Worm (Caenorhabditis elegans) whole organism, midembryonic: ENCODE measurements around the gene T02B11.8.
"Not testable (repeated sequence)": the region's sequence is repeated elsewhere in the genome, so short reads cannot be mapped to it uniquely, and the experiment has no call there.

Experiments used
- T22C8.4 ChIP-seq: fragments of 200-800 bp; sonication (Bioruptor generic); IDR thresholded peaks from 2 replicates; pipeline ENCODE4 v1.3.6; 2022; ENCODE audit warnings: missing genetic modification characterization, missing compliant biosample characterization
- cog-1 ChIP-seq: sonication (generic microtip); optimal IDR thresholded peaks from 2 replicates; lab custom pipeline; 2016; ENCODE audit warnings: missing genetic modification characterization, missing compliant biosample characterization
- flt-1 ChIP-seq: fragments of 200-800 bp; sonication (Bioruptor generic); IDR thresholded peaks from 2 replicates; pipeline ENCODE4 v1.3.6; 2022; ENCODE audit warnings: missing genetic modification characterization, missing compliant biosample characterization
- klf-2 ChIP-seq: fragments of 200-800 bp; sonication (Bioruptor generic); conservative IDR thresholded peaks from 2 replicates; pipeline ENCODE4 v1.3.6; 2022; ENCODE audit warnings: missing genetic modification reagents, missing genetic modification characterization, missing compliant biosample characterization
- med-1 ChIP-seq: sonication (generic microtip); optimal IDR thresholded peaks from 2 replicates; lab custom pipeline; 2017; ENCODE audit warnings: missing genetic modification characterization, mild to moderate bottlenecking, missing compliant biosample characterization, antibody characterized with exemption, missing genetic modification reagents; ENCODE audit not compliant: insufficient read depth
- ref-1 ChIP-seq: fragments of 200-800 bp; sonication (Bioruptor generic); conservative IDR thresholded peaks from 2 replicates; pipeline ENCODE4 v1.3.6; 2022; ENCODE audit warnings: missing genetic modification reagents, missing genetic modification characterization, missing compliant biosample characterization
- tab-1 ChIP-seq: fragments of 200-800 bp; sonication (Bioruptor generic); IDR thresholded peaks from 2 replicates; pipeline ENCODE4 v1.3.6; 2022; ENCODE audit warnings: missing genetic modification characterization, missing compliant biosample characterization
- ztf-23 ChIP-seq: fragments of 200-800 bp; sonication (Bioruptor generic); IDR thresholded peaks from 2 replicates; pipeline ENCODE4 v1.3.6; 2022; ENCODE audit warnings: missing genetic modification reagents, missing genetic modification characterization, missing compliant biosample characterization
- ztf-29 ChIP-seq: fragments of 200-800 bp; sonication (Bioruptor generic); IDR thresholded peaks from 2 replicates; pipeline ENCODE4 v1.3.6; 2022; ENCODE audit warnings: missing genetic modification reagents, missing genetic modification characterization, missing compliant biosample characterization

The T02B11.8 gene

DNA sequence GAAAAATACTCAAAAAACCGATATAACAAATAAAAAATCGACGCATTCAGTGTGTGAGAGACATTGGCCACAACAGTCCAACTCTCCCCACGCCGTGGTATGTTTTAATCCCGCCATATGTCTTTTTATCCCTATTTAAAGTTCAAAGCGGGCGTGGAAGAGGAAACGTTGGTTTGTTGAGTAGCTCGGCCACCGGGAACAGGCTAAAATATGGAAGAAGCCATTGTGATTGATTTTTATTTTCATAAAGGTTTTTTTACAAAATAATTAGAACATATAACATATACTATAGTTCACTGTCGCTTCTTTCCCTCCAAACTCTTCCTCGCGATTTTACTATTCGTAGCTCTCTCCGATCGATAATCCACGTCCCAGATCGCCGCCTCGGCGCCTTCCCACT is 20.6 kb upstream of the T02B11.8 start, which contains the start of gene nas-32:
Gene nas-32, minus strand, starts transcription at position 101 of the 400 bp plus-strand sequence.
- TF ChIP-seq klf-2 (GFP tag; lab: Robert Waterston, UW) (no peak), flt-1 (no peak), med-1 (GFP tag; lab: Kevin White, UChicago) (no peak), T22C8.4 (GFP tag; lab: Robert Waterston, UW) (no peak), cog-1 (tag; lab: Kevin White, UChicago) (no peak), ztf-23 (no peak), ztf-29 (no peak), ref-1 (no peak), tab-1 (GFP tag; lab: Robert Waterston, UW) (no peak)

DNA sequence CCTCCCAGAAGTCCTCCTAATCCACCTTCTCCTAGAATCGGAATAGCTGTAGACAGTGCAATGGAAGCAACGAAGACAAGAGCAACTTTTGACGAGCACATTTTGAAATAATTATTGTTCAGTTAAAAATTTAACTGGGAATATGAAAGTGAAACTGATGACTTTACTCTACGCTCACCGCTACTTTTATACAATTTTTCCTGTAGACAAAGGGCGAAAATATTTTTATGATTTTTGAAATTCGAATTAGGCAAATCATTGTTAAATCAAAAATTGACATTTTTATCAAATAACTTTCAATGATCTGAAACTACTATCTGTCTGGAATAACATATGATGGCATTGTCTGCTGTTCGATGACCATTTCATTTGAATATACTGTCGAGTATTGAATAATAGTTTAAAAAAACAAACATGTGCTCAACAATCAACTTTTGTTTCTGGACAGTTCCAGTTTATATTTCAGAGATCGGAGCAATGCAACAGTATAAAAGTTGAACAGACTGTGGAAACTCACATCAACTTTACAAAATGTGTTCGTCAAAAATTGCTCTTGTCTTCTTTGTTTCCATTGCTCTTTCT is 15.1 kb upstream of the T02B11.8 start, which contains the start of the genes srlf-23 and srlf-20:
Gene srlf-23, minus strand, starts transcription at position 101 of the 582 bp plus-strand sequence.
Gene srlf-20, plus strand, starts transcription at position 532 of the 582 bp plus-strand sequence.
- TF ChIP-seq med-1 (GFP tag; lab: Kevin White, UChicago) (no peak), ztf-29 (no peak), cog-1 (tag; lab: Kevin White, UChicago) (no peak), klf-2 (GFP tag; lab: Robert Waterston, UW) (no peak), flt-1 (no peak), tab-1 (GFP tag; lab: Robert Waterston, UW) (no peak), ztf-23 (no peak), ref-1 (no peak), T22C8.4 (GFP tag; lab: Robert Waterston, UW) (no peak)

- TF ChIP-seq med-1 (GFP tag; lab: Kevin White, UChicago); tab-1 (GFP tag; lab: Robert Waterston, UW); ztf-29: not testable (repeated sequence)
Observed at ce11 chrV:890835-891234, 12.4 kb upstream of the T02B11.8 start, which contains the start of gene srlf-22. srlf-22 (plus strand) TSS chrV:891135.

DNA sequence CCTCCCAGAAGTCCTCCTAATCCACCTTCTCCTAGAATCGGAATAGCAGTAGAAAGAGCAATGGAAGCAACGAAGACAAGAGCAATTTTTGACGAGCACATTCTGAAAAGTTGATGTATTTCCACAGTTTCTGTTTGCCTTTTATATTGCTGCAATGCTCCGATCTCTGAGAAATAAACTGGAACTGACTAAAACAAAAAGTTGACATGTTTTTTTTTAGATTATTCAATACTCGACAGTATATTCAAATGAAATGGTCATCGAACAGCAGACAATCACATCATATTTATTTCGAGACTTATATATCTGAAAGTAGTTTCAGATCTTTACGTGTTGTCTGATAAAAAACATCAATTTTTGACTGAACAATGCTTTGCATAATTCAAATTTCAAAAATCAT is 12.0 kb upstream of the T02B11.8 start, which contains the start of gene srlf-21:
Gene srlf-21, minus strand, starts transcription at position 101 of the 400 bp plus-strand sequence.
- no peak for TF ChIP-seq ztf-23
- TF ChIP-seq flt-1: no peak
- no peak for TF ChIP-seq klf-2 (GFP tag; lab: Robert Waterston, UW)
- TF ChIP-seq cog-1 (tag; lab: Kevin White, UChicago): no peak
- TF ChIP-seq med-1 (GFP tag; lab: Kevin White, UChicago): no peak
- TF ChIP-seq ref-1: no peak
- no peak for TF ChIP-seq tab-1 (GFP tag; lab: Robert Waterston, UW)
- TF ChIP-seq ztf-29: no peak
- TF ChIP-seq T22C8.4 (GFP tag; lab: Robert Waterston, UW): no peak

DNA sequence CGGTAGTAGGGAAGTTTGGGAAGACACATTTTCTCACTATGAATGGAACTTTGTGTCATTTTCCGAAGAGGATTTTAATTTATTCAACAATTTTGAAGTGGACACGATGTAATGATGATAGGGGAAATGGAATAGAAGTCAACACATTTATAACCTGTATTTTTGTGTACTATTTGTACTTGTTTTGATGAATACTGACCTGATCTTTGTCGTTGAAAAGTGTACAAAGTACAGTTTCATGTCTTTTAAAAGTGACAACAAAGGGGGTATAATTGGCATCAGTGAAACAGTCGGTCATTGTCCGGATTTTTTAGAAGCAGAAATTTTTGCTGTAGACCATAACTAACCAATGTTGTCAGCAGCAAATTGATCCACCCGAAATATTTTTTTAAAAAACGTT is 10.7 kb upstream of the T02B11.8 start, which contains the start of gene T02B11.6:
Gene T02B11.6, minus strand, starts transcription at position 101 of the 400 bp plus-strand sequence.
- TF ChIP-seq T22C8.4 (GFP tag; lab: Robert Waterston, UW) (no peak), ztf-23 (no peak), ref-1 (no peak), flt-1 (no peak), cog-1 (tag; lab: Kevin White, UChicago) (no peak), med-1 (GFP tag; lab: Kevin White, UChicago) (no peak), klf-2 (GFP tag; lab: Robert Waterston, UW) (no peak), tab-1 (GFP tag; lab: Robert Waterston, UW) (no peak), ztf-29 (no peak)

DNA sequence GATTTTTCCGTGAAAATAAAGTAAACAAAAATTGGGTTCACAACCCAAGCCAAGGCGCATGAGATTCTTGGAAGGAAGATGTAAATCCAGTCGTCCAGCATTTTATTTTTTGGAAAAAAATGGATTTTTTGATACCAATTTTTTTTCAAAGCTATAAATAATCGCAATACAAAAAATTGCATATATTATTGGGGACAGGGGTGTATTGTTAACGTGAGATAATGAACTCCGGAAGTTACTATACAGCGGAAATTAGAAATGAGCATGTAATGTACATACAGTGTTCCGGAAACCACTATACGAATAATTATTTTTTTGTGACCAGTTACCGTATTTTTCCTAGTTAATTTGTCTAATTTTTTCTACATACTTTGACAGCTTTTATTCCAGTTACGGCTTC is 5.9 kb upstream of the T02B11.8 start, which contains the start of gene srj-38:
Gene srj-38, minus strand, starts transcription at position 101 of the 400 bp plus-strand sequence.
- TF ChIP-seq cog-1 (tag; lab: Kevin White, UChicago): no peak
- TF ChIP-seq ztf-23: no peak
- no peak for TF ChIP-seq T22C8.4 (GFP tag; lab: Robert Waterston, UW)
- TF ChIP-seq ztf-29: no peak
- TF ChIP-seq med-1 (GFP tag; lab: Kevin White, UChicago): no peak
- TF ChIP-seq tab-1 (GFP tag; lab: Robert Waterston, UW): no peak
- TF ChIP-seq flt-1: no peak
- no peak for TF ChIP-seq ref-1
- no peak for TF ChIP-seq klf-2 (GFP tag; lab: Robert Waterston, UW)

- TF ChIP-seq ztf-23: no peak
Observed at ce11 chrV:879171-879570, 704 bp upstream of the T02B11.8 start, which contains the start of gene srg-53. srg-53 (plus strand) TSS chrV:879471.

DNA sequence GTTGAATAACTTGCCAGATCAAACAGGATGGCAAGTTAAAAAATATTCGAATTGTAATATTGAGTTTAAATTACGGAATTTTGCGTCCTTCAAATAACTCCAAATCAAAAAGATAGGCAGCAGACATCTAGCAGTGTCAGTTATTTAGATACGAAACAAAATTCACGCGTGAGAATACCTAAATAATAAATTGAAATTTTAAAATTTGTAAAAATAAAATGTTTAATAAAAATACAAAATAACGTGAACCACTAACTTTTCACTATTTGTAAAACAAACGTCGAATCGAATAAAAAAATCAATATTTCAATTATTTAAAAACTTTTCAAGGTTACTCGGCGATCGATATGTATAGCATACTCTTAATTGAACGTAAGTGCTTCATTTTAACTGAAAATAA is 2.5 kb downstream of the T02B11.8 start, which contains the start of gene T02B11.9:
Gene T02B11.9, plus strand, starts transcription at position 301 of the 400 bp plus-strand sequence.
- no peak for TF ChIP-seq cog-1 (tag; lab: Kevin White, UChicago)

ce11 chrV:871029-871428 is 7.4 kb downstream of the T02B11.8 start, which contains the start of gene T02B11.4:
T02B11.4 (minus strand) TSS chrV:871129.
- TF ChIP-seq ztf-23: no peak
- TF ChIP-seq ref-1: no peak
- TF ChIP-seq ztf-29: no peak
- TF ChIP-seq klf-2 (GFP tag; lab: Robert Waterston, UW): no peak
- TF ChIP-seq T22C8.4 (GFP tag; lab: Robert Waterston, UW): no peak
- no peak for TF ChIP-seq flt-1
- no peak for TF ChIP-seq med-1 (GFP tag; lab: Kevin White, UChicago)
- TF ChIP-seq cog-1 (tag; lab: Kevin White, UChicago): no peak
- no peak for TF ChIP-seq tab-1 (GFP tag; lab: Robert Waterston, UW)

DNA sequence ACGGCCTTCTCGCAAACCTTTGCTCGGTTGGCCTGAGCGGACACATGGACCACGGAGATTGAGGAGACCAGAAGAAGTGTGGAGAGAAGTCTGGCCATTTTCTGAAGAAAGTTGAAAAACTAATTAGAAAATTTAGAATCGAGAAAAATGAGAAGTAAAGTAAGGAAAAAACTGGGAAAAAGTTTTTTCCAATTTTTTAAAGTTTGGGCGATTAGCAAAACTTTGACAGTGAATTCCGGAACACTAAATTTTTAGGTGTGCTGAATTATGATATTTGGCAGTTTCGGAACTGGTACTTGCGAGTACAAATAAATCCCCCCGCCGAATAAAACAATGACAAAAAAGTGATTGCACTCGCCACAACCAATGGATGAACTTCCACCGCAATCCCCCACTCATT is 11.7 kb downstream of the T02B11.8 start, which contains the start of gene T02B11.3:
Gene T02B11.3, minus strand, starts transcription at position 101 of the 400 bp plus-strand sequence.
- TF ChIP-seq ztf-29 (no peak), T22C8.4 (GFP tag; lab: Robert Waterston, UW) (no peak), med-1 (GFP tag; lab: Kevin White, UChicago) (no peak)
